Worm (Caenorhabditis elegans): Measurements from ENCODE around the gene snf-12.

snf-12 gene

DNA sequence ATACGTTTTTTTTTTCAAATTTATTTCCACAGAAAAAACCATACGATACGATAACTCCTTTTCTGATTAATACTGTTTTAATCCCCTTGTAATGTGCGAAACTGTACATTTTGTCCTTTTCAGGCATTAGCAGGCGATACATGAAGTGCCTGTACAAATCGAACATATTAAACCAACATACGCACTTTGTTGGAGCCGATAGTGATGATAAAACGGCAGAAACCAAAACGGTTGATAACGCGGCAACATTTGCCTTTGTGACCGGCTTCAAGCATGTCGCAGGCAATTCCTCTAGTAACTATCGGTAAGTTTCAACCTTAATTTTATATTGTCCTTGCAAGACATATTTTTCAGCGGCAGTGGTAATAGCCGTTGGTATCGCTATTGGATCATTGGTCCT is 5.0 kb downstream of the snf-12 start, which contains the start of gene nep-22:
TSS of gene nep-22 (plus strand) at position 245 of the 400 bp plus-strand sequence.
- TF ChIP-seq dmd-4 (tag; optimal IDR thresholded peaks at IDR 0.05) (no peak), fos-1 (tag; optimal IDR thresholded peaks at IDR 0.05) (peak; percentile 86)

DNA sequence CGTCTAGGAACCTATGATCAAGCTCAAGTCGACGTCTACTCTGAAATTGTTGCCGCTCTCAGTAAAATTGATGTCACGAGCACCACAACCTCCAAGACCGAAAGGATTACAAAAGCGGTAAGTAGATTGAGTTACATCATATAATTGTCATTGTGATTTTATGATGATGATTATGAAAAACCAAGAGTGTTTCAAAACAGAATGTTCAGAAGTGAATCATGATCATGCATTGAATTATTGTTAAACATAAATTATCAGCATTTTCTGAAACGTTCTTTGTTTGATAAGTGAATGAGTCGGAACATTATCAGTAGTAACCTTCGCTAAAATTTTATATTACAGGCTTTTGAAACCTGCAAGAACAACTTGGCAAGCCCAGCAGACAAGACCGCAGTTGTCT is 5.9 kb downstream of the snf-12 start:
- TF ChIP-seq nhr-77 (tag; optimal IDR thresholded peaks at IDR 0.05), result no peak
- TF ChIP-seq nhr-25 (tag; optimal IDR thresholded peaks at IDR 0.05), result no peak
- TF ChIP-seq unc-62 (GFP tag; optimal IDR thresholded peaks at IDR 0.05), result no peak
- no peak for TF ChIP-seq ztf-4 (tag; optimal IDR thresholded peaks at IDR 0.05)
- no peak for TF ChIP-seq peb-1 (tag; optimal IDR thresholded peaks at IDR 0.05)
- TF ChIP-seq aly-2 (tag; optimal IDR thresholded peaks at IDR 0.05), result no peak
- TF ChIP-seq sma-9 (GFP tag; optimal IDR thresholded peaks at IDR 0.05), result no peak
- TF ChIP-seq sma-9 (tag; optimal IDR thresholded peaks at IDR 0.05), result no peak
- peak; percentile 84 for TF ChIP-seq fos-1 (tag; optimal IDR thresholded peaks at IDR 0.05)
- peak; percentile 50 for TF ChIP-seq nhr-129 (tag; optimal IDR thresholded peaks at IDR 0.05)
- no peak for TF ChIP-seq unc-39 (tag; optimal IDR thresholded peaks at IDR 0.05)
- TF ChIP-seq egl-27 (tag; optimal IDR thresholded peaks at IDR 0.05), result no peak
- peak; percentile 40 for TF ChIP-seq crh-2 (tag; optimal IDR thresholded peaks at IDR 0.05)
- no peak for TF ChIP-seq nhr-21 (tag; optimal IDR thresholded peaks at IDR 0.05)
- TF ChIP-seq nhr-12 (tag; optimal IDR thresholded peaks at IDR 0.05), result no peak
- no peak for TF ChIP-seq dmd-4 (tag; optimal IDR thresholded peaks at IDR 0.05)
- TF ChIP-seq ztf-11 (tag; optimal IDR thresholded peaks at IDR 0.05), result no peak
- TF ChIP-seq mbf-1 (tag; optimal IDR thresholded peaks at IDR 0.05), result no peak
- TF ChIP-seq snpc-4 (tag; optimal IDR thresholded peaks at IDR 0.05), result no peak
- TF ChIP-seq lsy-2 (tag; optimal IDR thresholded peaks at IDR 0.05), result no peak
- TF ChIP-seq nhr-237 (tag; optimal IDR thresholded peaks at IDR 0.05), result no peak
- no peak for TF ChIP-seq sem-4 (tag; optimal IDR thresholded peaks at IDR 0.05)
- peak; percentile 65 for TF ChIP-seq skn-1 (tag; optimal IDR thresholded peaks at IDR 0.05)
- TF ChIP-seq nhr-10 (tag; optimal IDR thresholded peaks at IDR 0.05), result no peak
- TF ChIP-seq F13H6.1 (tag; optimal IDR thresholded peaks at IDR 0.05), result no peak
- no peak for TF ChIP-seq zag-1 (tag; optimal IDR thresholded peaks at IDR 0.05)
- no peak for TF ChIP-seq mab-5 (tag; optimal IDR thresholded peaks at IDR 0.05)
- TF ChIP-seq lin-11 (tag; optimal IDR thresholded peaks at IDR 0.05), result no peak
- no peak for TF ChIP-seq lin-39 (tag; optimal IDR thresholded peaks at IDR 0.05)
- TF ChIP-seq ztf-1 (GFP tag; conservative IDR thresholded peaks at IDR 0.05), result no peak
- no peak for TF ChIP-seq C34F6.9 (tag; optimal IDR thresholded peaks at IDR 0.05)

DNA sequence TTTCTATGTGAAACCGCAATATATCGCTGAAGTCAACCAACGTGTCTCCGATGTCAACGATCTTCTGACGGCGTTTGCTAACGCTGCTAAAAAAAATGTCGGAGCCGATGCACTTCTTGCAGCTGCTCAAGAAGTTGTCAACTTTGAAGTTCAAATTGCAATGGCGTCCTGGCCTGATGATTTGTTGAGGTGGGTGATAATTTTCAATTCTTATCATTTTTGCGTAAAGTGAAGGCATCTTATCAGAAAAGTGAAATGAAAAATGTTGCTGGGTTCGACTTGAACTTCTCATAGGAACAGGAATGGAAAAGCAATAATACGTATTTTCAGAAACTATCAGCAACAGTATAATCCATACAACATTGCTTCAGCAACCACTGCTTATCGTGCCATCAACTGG is 7.0 kb downstream of the snf-12 start:
- peak; percentile 12 for TF ChIP-seq sma-9 (GFP tag; optimal IDR thresholded peaks at IDR 0.05)
- TF ChIP-seq sma-9 (tag; optimal IDR thresholded peaks at IDR 0.05), result no peak
- TF ChIP-seq fos-1 (tag; optimal IDR thresholded peaks at IDR 0.05), result peak; percentile 72
- TF ChIP-seq elt-3 (tag; optimal IDR thresholded peaks at IDR 0.05), result no peak

DNA sequence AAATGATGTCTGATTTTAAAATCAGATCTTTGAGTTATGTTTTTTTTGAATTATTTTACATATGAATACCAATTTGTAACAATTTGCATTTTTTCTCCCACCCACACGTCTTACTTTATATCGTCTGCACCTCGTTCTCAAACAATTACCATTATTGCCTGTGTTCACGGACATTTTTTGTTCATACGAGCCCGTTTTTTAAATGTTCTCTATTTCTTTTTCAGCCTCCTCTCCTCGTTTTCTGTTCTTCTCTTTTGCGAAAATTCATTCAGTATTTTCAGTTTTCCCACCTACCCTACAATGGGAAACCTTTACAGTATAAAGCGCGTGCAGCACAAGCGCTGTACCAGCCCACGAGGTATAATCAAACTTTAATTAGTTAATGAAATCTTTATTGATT is 16.6 kb downstream of the snf-12 start, which contains the start of gene prdm-14:
TSS of gene prdm-14 (plus strand) at position 301 of the 400 bp plus-strand sequence.
- TF ChIP-seq zag-1 (tag; optimal IDR thresholded peaks at IDR 0.05), result no peak
- no peak for TF ChIP-seq gmeb-1 (tag; optimal IDR thresholded peaks at IDR 0.05)
- TF ChIP-seq ztf-1 (GFP tag; conservative IDR thresholded peaks at IDR 0.05), result no peak
- no peak for TF ChIP-seq dmd-4 (tag; optimal IDR thresholded peaks at IDR 0.05)
- no peak for TF ChIP-seq nhr-6 (tag; optimal IDR thresholded peaks at IDR 0.05)

DNA sequence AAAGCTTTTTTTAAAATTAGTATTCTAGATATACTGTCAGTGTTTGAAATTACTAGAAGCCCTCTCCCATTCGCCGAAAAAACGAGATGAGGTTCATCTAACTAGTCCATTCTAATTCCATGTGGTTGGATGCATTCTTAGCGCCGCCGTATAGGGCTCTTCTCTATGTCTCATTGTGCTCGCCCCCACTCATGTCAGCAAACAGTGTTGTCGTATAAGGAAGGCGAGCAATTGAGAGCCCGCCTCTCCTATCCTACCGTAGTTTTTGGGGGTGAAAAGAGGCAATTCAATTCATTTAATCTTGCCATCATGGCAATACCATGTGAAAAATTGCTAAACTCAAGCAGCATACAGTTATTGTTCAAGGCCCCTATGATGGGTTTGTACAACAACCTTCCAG is 19.4 kb downstream of the snf-12 start, which contains the start of gene F47E1.20:
TSS of gene F47E1.20 (plus strand) at position 301 of the 400 bp plus-strand sequence.
- TF ChIP-seq nhr-21 (tag; optimal IDR thresholded peaks at IDR 0.05), result no peak
- no peak for TF ChIP-seq blmp-1 (tag; optimal IDR thresholded peaks at IDR 0.05; ENCODE audit: insufficient read depth)
- no peak for TF ChIP-seq sma-3 (GFP tag; optimal IDR thresholded peaks at IDR 0.05)
- no peak for TF ChIP-seq peb-1 (tag; optimal IDR thresholded peaks at IDR 0.05)
- no peak for TF ChIP-seq nhr-12 (tag; optimal IDR thresholded peaks at IDR 0.05)
- TF ChIP-seq ceh-16 (tag; optimal IDR thresholded peaks at IDR 0.05), result no peak
- TF ChIP-seq ceh-82 (tag; optimal IDR thresholded peaks at IDR 0.05), result no peak
- TF ChIP-seq nhr-6 (tag; optimal IDR thresholded peaks at IDR 0.05), result no peak
- no peak for TF ChIP-seq nhr-77 (tag; optimal IDR thresholded peaks at IDR 0.05)
- no peak for TF ChIP-seq egl-27 (tag; optimal IDR thresholded peaks at IDR 0.05)
- no peak for TF ChIP-seq unc-39 (tag; optimal IDR thresholded peaks at IDR 0.05)
- TF ChIP-seq elt-1 (tag; optimal IDR thresholded peaks at IDR 0.05), result no peak
- TF ChIP-seq nhr-11 (tag; optimal IDR thresholded peaks at IDR 0.05), result no peak
- TF ChIP-seq nhr-23 (tag; optimal IDR thresholded peaks at IDR 0.05), result no peak
- no peak for TF ChIP-seq nhr-25 (tag; optimal IDR thresholded peaks at IDR 0.05)
- TF ChIP-seq skn-1 (tag; optimal IDR thresholded peaks at IDR 0.05), result no peak
- TF ChIP-seq aly-2 (tag; optimal IDR thresholded peaks at IDR 0.05), result no peak
